Fruit fly (Drosophila melanogaster) whole organism, embryonic: ENCODE data around the gene CG34313.

Experiments
- BtbVII ChIP-seq: fragments of 200-800 bp; sonication (Bioruptor generic); optimal IDR thresholded peaks from 3 replicates; lab custom pipeline; 2017; ENCODE audit warnings: missing biosample characterization, mild to moderate bottlenecking, missing genetic modification characterization
- CG12104 ChIP-seq: fragments of 200-800 bp; sonication (Bioruptor generic); optimal IDR thresholded peaks from 3 replicates; lab custom pipeline; 2016; ENCODE audit warnings: missing biosample characterization, missing genetic modification characterization
- CG12299 ChIP-seq: fragments of 200-800 bp; sonication (Bioruptor generic); optimal IDR thresholded peaks from 2 replicates; lab custom pipeline; 2018; ENCODE audit warnings: missing biosample characterization, mild to moderate bottlenecking, missing genetic modification characterization
- CG12942 ChIP-seq: fragments of 200-800 bp; sonication (Bioruptor generic); optimal IDR thresholded peaks from 3 replicates; lab custom pipeline; 2016; ENCODE audit warnings: missing biosample characterization, missing genetic modification characterization
- CG13123 ChIP-seq: fragments of 200-800 bp; sonication (Bioruptor generic); optimal IDR thresholded peaks from 2 replicates; lab custom pipeline; 2016; ENCODE audit warnings: missing biosample characterization, missing genetic modification characterization
- CG13296 ChIP-seq: fragments of 200-800 bp; sonication (Bioruptor generic); optimal IDR thresholded peaks from 3 replicates; lab custom pipeline; 2018; ENCODE audit warnings: missing biosample characterization, mild to moderate bottlenecking, missing genetic modification characterization
- CG14441 ChIP-seq: fragments of 200-800 bp; sonication (Bioruptor generic); IDR thresholded peaks from 2 replicates; pipeline ENCODE4 v1.3.6; 2022; ENCODE audit warnings: missing biosample characterization, missing genetic modification characterization
- CG14710 ChIP-seq: fragments of 200-800 bp; sonication (Bioruptor generic); optimal IDR thresholded peaks from 3 replicates; lab custom pipeline; 2019; ENCODE audit warnings: missing biosample characterization, mild to moderate bottlenecking, missing genetic modification characterization, moderate library complexity
- CG14965 ChIP-seq: fragments of 200-800 bp; sonication (Bioruptor generic); optimal IDR thresholded peaks from 2 replicates; lab custom pipeline; 2016; ENCODE audit warnings: missing biosample characterization, missing genetic modification characterization, borderline replicate concordance
- CG15601 ChIP-seq: fragments of 200-800 bp; sonication (Bioruptor generic); optimal IDR thresholded peaks from 3 replicates; lab custom pipeline; 2019; ENCODE audit warnings: missing biosample characterization, mild to moderate bottlenecking, missing genetic modification characterization, moderate library complexity
- CG15696 ChIP-seq: fragments of 200-800 bp; sonication (Bioruptor generic); optimal IDR thresholded peaks from 2 replicates; lab custom pipeline; 2019; ENCODE audit warnings: missing biosample characterization, mild to moderate bottlenecking, missing genetic modification characterization, moderate library complexity
- CG17612 ChIP-seq: fragments of 200-800 bp; sonication (Bioruptor generic); IDR thresholded peaks from 2 replicates; pipeline ENCODE4 v1.3.6; 2022; ENCODE audit warnings: missing biosample characterization, missing genetic modification characterization
- CG2199 ChIP-seq: fragments of 200-800 bp; sonication (Bioruptor generic); IDR thresholded peaks from 3 replicates; pipeline ENCODE4 v1.3.6; 2022; ENCODE audit warnings: missing biosample characterization, missing genetic modification characterization
- CG2678 ChIP-seq: fragments of 200-800 bp; sonication (Bioruptor generic); optimal IDR thresholded peaks from 3 replicates; lab custom pipeline; 2019; ENCODE audit warnings: missing biosample characterization, mild to moderate bottlenecking, missing genetic modification characterization, moderate library complexity
- CG2712 ChIP-seq: fragments of 200-800 bp; optimal IDR thresholded peaks from 3 replicates; lab custom pipeline; 2019; ENCODE audit warnings: missing biosample characterization, mild to moderate bottlenecking, missing genetic modification characterization, moderate library complexity
- CG3163 ChIP-seq: fragments of 200-800 bp; sonication (Bioruptor generic); optimal IDR thresholded peaks from 3 replicates; lab custom pipeline; 2016; ENCODE audit warnings: missing biosample characterization, missing genetic modification characterization
- CG32532 ChIP-seq: fragments of 200-800 bp; sonication (Bioruptor generic); IDR thresholded peaks from 2 replicates; pipeline ENCODE4 v1.3.6; 2022; ENCODE audit warnings: missing biosample characterization, missing genetic modification characterization
- CG34376 ChIP-seq: fragments of 200-800 bp; sonication (Bioruptor generic); optimal IDR thresholded peaks from 2 replicates; lab custom pipeline; 2018; ENCODE audit warnings: missing biosample characterization, mild to moderate bottlenecking, missing genetic modification characterization
- CG4617 ChIP-seq: fragments of 200-800 bp; sonication (Bioruptor generic); optimal IDR thresholded peaks from 3 replicates; lab custom pipeline; 2016; ENCODE audit warnings: missing biosample characterization, missing genetic modification characterization, borderline replicate concordance
- CG6254 ChIP-seq: fragments of 200-800 bp; sonication (Bioruptor generic); optimal IDR thresholded peaks from 3 replicates; lab custom pipeline; 2017; ENCODE audit warnings: mild to moderate bottlenecking, missing biosample characterization, missing genetic modification reagents, missing genetic modification characterization
- CG8924 ChIP-seq: fragments of 200-800 bp; optimal IDR thresholded peaks from 3 replicates; lab custom pipeline; 2019; ENCODE audit warnings: missing biosample characterization, mild to moderate bottlenecking, missing genetic modification characterization, moderate library complexity
- CG9215 ChIP-seq: fragments of 200-800 bp; sonication (Bioruptor generic); IDR thresholded peaks from 2 replicates; pipeline ENCODE4 v1.3.6; 2022; ENCODE audit warnings: missing biosample characterization, missing genetic modification characterization
- CG9727 ChIP-seq: fragments of 200-800 bp; sonication (Bioruptor generic); optimal IDR thresholded peaks from 3 replicates; lab custom pipeline; 2017; ENCODE audit warnings: missing biosample characterization, mild to moderate bottlenecking, missing genetic modification characterization
- CG9876 ChIP-seq: fragments of 200-800 bp; sonication (Bioruptor generic); optimal IDR thresholded peaks from 2 replicates; lab custom pipeline; 2016; ENCODE audit warnings: missing biosample characterization, missing genetic modification characterization
- CTCF ChIP-seq: fragments of 200-800 bp; sonication (Bioruptor generic); optimal IDR thresholded peaks from 2 replicates; lab custom pipeline; 2017; ENCODE audit warnings: missing biosample characterization, mild to moderate bottlenecking, missing genetic modification characterization, moderate library complexity
- Dad ChIP-seq: fragments of 200-800 bp; sonication (Bioruptor generic); optimal IDR thresholded peaks from 3 replicates; lab custom pipeline; 2016; ENCODE audit warnings: missing biosample characterization, missing genetic modification characterization
- Gug ChIP-seq: fragments of 200-800 bp; sonication (Bioruptor generic); IDR thresholded peaks from 4 replicates; pipeline ENCODE4 v1.3.6; 2022; ENCODE audit warnings: missing biosample characterization, missing genetic modification characterization
- Trl ChIP-seq, 3 experiments: fragments of >200 bp in 2 of 3; fragments of 200-800 bp in 1 of 3; sonication (Bioruptor generic) in 1 of 3; optimal IDR thresholded peaks; 2 replicates in 1 of 3; 3 replicates in 2 of 3; lab custom pipeline; 2016 to 2017; ENCODE audit warnings: missing biosample characterization in 1 of 3, missing genetic modification characterization in 1 of 3
- Xbp1 ChIP-seq: fragments of 200-800 bp; sonication (Bioruptor generic); optimal IDR thresholded peaks from 3 replicates; lab custom pipeline; 2016; ENCODE audit warnings: missing biosample characterization, mild to moderate bottlenecking, missing genetic modification characterization
- cato ChIP-seq: fragments of 200-800 bp; sonication (Bioruptor generic); optimal IDR thresholded peaks from 2 replicates; lab custom pipeline; 2016; ENCODE audit warnings: missing biosample characterization, missing genetic modification characterization, borderline replicate concordance
- crol ChIP-seq: fragments of 200-800 bp; sonication (Bioruptor generic); IDR thresholded peaks from 2 replicates; pipeline ENCODE4 v1.3.6; 2022; ENCODE audit warnings: missing biosample characterization, missing genetic modification characterization
- cwo ChIP-seq: fragments of 200-800 bp; sonication (Bioruptor generic); optimal IDR thresholded peaks from 3 replicates; lab custom pipeline; 2017; ENCODE audit warnings: missing biosample characterization, missing genetic modification characterization, mild to moderate bottlenecking, moderate library complexity, missing genetic modification reagents
- esg ChIP-seq: fragments of 200-800 bp; sonication (Bioruptor generic); conservative IDR thresholded peaks from 2 replicates; pipeline ENCODE4 v1.3.6; 2022; ENCODE audit warnings: missing biosample characterization, missing genetic modification characterization
- ewg ChIP-seq: fragments of 200-800 bp; sonication (Bioruptor generic); optimal IDR thresholded peaks from 3 replicates; lab custom pipeline; 2017; ENCODE audit warnings: mild to moderate bottlenecking, missing biosample characterization, missing genetic modification reagents, missing genetic modification characterization
- exex ChIP-seq: fragments of 200-800 bp; sonication (Bioruptor generic); optimal IDR thresholded peaks from 4 replicates; lab custom pipeline; 2018; ENCODE audit warnings: missing biosample characterization, mild to moderate bottlenecking, missing genetic modification characterization, moderate library complexity
- fru ChIP-seq: fragments of >200 bp; optimal IDR thresholded peaks from 2 replicates; lab custom pipeline; 2017
- gcm2 ChIP-seq: fragments of 200-800 bp; sonication (Bioruptor generic); optimal IDR thresholded peaks from 2 replicates; lab custom pipeline; 2016; ENCODE audit warnings: missing biosample characterization, missing genetic modification characterization
- gem ChIP-seq: fragments of 200-800 bp; sonication (Bioruptor generic); optimal IDR thresholded peaks from 2 replicates; lab custom pipeline; 2019; ENCODE audit warnings: missing biosample characterization, mild to moderate bottlenecking, missing genetic modification characterization, moderate library complexity
- grau ChIP-seq: fragments of 200-800 bp; optimal IDR thresholded peaks from 3 replicates; lab custom pipeline; 2019; ENCODE audit warnings: missing biosample characterization, mild to moderate bottlenecking, missing genetic modification characterization, moderate library complexity
- grn ChIP-seq: fragments of 200-800 bp; sonication (Bioruptor generic); optimal IDR thresholded peaks from 3 replicates; lab custom pipeline; 2017; ENCODE audit warnings: missing biosample characterization, missing genetic modification characterization
- onecut ChIP-seq: fragments of 200-800 bp; sonication (Bioruptor generic); IDR thresholded peaks from 2 replicates; pipeline ENCODE4 v1.3.6; 2022; ENCODE audit warnings: missing biosample characterization, missing genetic modification characterization
- otp ChIP-seq: fragments of 200-800 bp; sonication (Bioruptor generic); IDR thresholded peaks from 3 replicates; pipeline ENCODE4, ENCODE4 v1.3.6; 2022; ENCODE audit warnings: missing biosample characterization, missing genetic modification characterization
- row ChIP-seq: fragments of 200-800 bp; sonication (Bioruptor generic); IDR thresholded peaks from 3 replicates; pipeline ENCODE4 v1.3.6; 2022; ENCODE audit warnings: missing biosample characterization, missing genetic modification characterization
- salm ChIP-seq: fragments of 200-800 bp; sonication (Bioruptor generic); optimal IDR thresholded peaks from 2 replicates; lab custom pipeline; 2018; ENCODE audit warnings: missing biosample characterization, mild to moderate bottlenecking, missing genetic modification characterization
- slp2 ChIP-seq: fragments of 200-800 bp; sonication (Bioruptor generic); optimal IDR thresholded peaks from 2 replicates; lab custom pipeline; 2016; ENCODE audit warnings: missing biosample characterization, missing genetic modification characterization
- sob ChIP-seq: fragments of 200-800 bp; sonication (Bioruptor generic); IDR thresholded peaks from 2 replicates; pipeline ENCODE4 v1.3.6; 2022; ENCODE audit warnings: missing biosample characterization, missing genetic modification characterization
- sqz ChIP-seq: fragments of 200-800 bp; sonication (Bioruptor generic); optimal IDR thresholded peaks from 3 replicates; lab custom pipeline; 2018; ENCODE audit warnings: missing biosample characterization, mild to moderate bottlenecking, missing genetic modification characterization
- tna ChIP-seq: fragments of 200-800 bp; sonication (Bioruptor generic); IDR thresholded peaks from 2 replicates; pipeline ENCODE4 v1.3.6; 2022; ENCODE audit warnings: missing biosample characterization, missing genetic modification characterization; ENCODE audit not compliant: partially characterized antibody
- unc-4 ChIP-seq: fragments of 200-800 bp; sonication (Bioruptor generic); IDR thresholded peaks from 2 replicates; pipeline ENCODE4 v1.3.6; 2022; ENCODE audit warnings: missing biosample characterization, missing genetic modification characterization; ENCODE audit not compliant: partially characterized antibody

The CG34313 gene

dm6 chr2L:16852318-16852932 is 26.9 kb upstream of the CG34313 start, which contains the start of gene CG31810 (continued):
- TF ChIP-seq sob (GFP tag; lab: Robert Waterston, UW) = no peak
- no peak for TF ChIP-seq CG9876
- no peak for TF ChIP-seq grn (GFP tag; lab: Kevin White, UChicago)
- peak; percentile 43 for TF ChIP-seq row (GFP tag; lab: Robert Waterston, UW)
- TF ChIP-seq CTCF = peak; percentile 31
- TF ChIP-seq crol = no peak
- no peak for TF ChIP-seq CG9215 (GFP tag; lab: Robert Waterston, UW)
- TF ChIP-seq CG2199 (GFP tag; lab: Robert Waterston, UW) = peak; percentile 7; the same call in 1 of the 3 replicates
- no peak for TF ChIP-seq BtbVII
- TF ChIP-seq CG2712 = peak; percentile 17
- TF ChIP-seq gem (tag; lab: Kevin White, UChicago) = peak; percentile 41
- TF ChIP-seq fru (lab: Kevin White, UChicago) = no peak
- no peak for TF ChIP-seq CG14710 (tag; lab: Kevin White, UChicago)
- no peak for TF ChIP-seq unc-4 (GFP tag; lab: Robert Waterston, UW)
- no peak for TF ChIP-seq cato (GFP tag; lab: Kevin White, UChicago)

dm6 chr2L:16857131-16857530 is 22.2 kb upstream of the CG34313 start:
- TF ChIP-seq Xbp1 (GFP tag; lab: Kevin White, UChicago) = no peak
- no peak for TF ChIP-seq CG17612
- no peak for TF ChIP-seq ewg
- no peak for TF ChIP-seq CG9727 (GFP tag; lab: Kevin White, UChicago)
- no peak for TF ChIP-seq CG13123 (GFP tag; lab: Kevin White, UChicago)
- TF ChIP-seq CG4617 (GFP tag; lab: Kevin White, UChicago) = no peak
- no peak for TF ChIP-seq slp2 (GFP tag; lab: Kevin White, UChicago)
- no peak for TF ChIP-seq otp
- TF ChIP-seq CG12942 (GFP tag; lab: Kevin White, UChicago) = no peak
- no peak for TF ChIP-seq esg (GFP tag; lab: Robert Waterston, UW)
- no peak for TF ChIP-seq CG12104 (GFP tag; lab: Kevin White, UChicago)
- no peak for TF ChIP-seq CG8924 (tag; lab: Kevin White, UChicago)
- TF ChIP-seq Dad (GFP tag; lab: Kevin White, UChicago) = no peak
- no peak for TF ChIP-seq CG14965 (GFP tag; lab: Kevin White, UChicago)
- no peak for TF ChIP-seq cwo (GFP tag; lab: Kevin White, UChicago)
- TF ChIP-seq CG32532 = no peak

- TF ChIP-seq Gug (GFP tag; lab: Robert Waterston, UW) = no peak
- TF ChIP-seq grn (GFP tag; lab: Kevin White, UChicago) = peak; percentile 85
- TF ChIP-seq onecut (GFP tag; lab: Robert Waterston, UW) = peak; percentile 63; the same call in 1 of the 2 replicates
- TF ChIP-seq CG3163 (GFP tag; lab: Kevin White, UChicago) = peak; percentile 75
- TF ChIP-seq CG14441 (GFP tag; lab: Robert Waterston, UW) = no peak
- TF ChIP-seq cwo (GFP tag; lab: Kevin White, UChicago) = peak; percentile 42
- TF ChIP-seq exex = peak; percentile 70
- no peak for TF ChIP-seq CG12299 (tag; lab: Kevin White, UChicago)
- peak; percentile 9 for TF ChIP-seq sqz (GFP tag; lab: Kevin White, UChicago)
- peak; percentile 6 for TF ChIP-seq CG6254 (GFP tag; lab: Kevin White, UChicago)
- peak; percentile 70 for TF ChIP-seq CG34376 (GFP tag; lab: Kevin White, UChicago)
- peak; percentile 19 for TF ChIP-seq CG2678
- peak; percentile 45 for TF ChIP-seq salm (tag; lab: Kevin White, UChicago)
- no peak for TF ChIP-seq CG15696 (tag; lab: Kevin White, UChicago)
- TF ChIP-seq CG15601 (tag; lab: Kevin White, UChicago) = peak; percentile 37
- TF ChIP-seq tna (GFP tag; lab: Robert Waterston, UW) = no peak
- TF ChIP-seq Trl (optimal IDR thresholded peaks at IDR 0.05; lab: Kevin White, UChicago) = peak; percentile 72 to 90
- no peak for TF ChIP-seq Trl (GFP tag; optimal IDR thresholded peaks at IDR 0.05; lab: Kevin White, UChicago)
- no peak for TF ChIP-seq gcm2 (GFP tag; lab: Kevin White, UChicago)
- no peak for TF ChIP-seq grau
- peak; percentile 19 for TF ChIP-seq CG13296 (GFP tag; lab: Kevin White, UChicago)
These were observed 21.7 kb upstream of the CG34313 start for dm6 chr2L:16857665-16858064.
